Fruit fly (Drosophila melanogaster) whole organism: Measurements from ENCODE around the gene CG13409.

Source experiments
- CG8478 ChIP-seq: fragments of >200 bp; optimal IDR thresholded peaks from 2 replicates; lab custom pipeline; 2018; ENCODE audit warnings: inconsistent platforms
- EcR ChIP-seq, 2 experiments: fragments of >200 bp; optimal IDR thresholded peaks; 2 replicates each; lab custom pipeline; 2017; ENCODE audit warnings: missing biosample characterization in 2 of 2, missing genetic modification characterization in 2 of 2, missing genetic modification reagents in 2 of 2
- pan ChIP-seq: fragments of >200 bp; optimal IDR thresholded peaks from 2 replicates; lab custom pipeline; 2017
- usp ChIP-seq: fragments of >200 bp; optimal IDR thresholded peaks from 2 replicates; lab custom pipeline; 2017; ENCODE audit warnings: missing biosample characterization, missing genetic modification characterization, mixed read lengths

- TF ChIP-seq usp (no peak), pan (lab: Kevin White, UChicago) (no peak), CG8478 (lab: Kevin White, UChicago) (no peak), EcR (GFP tag; optimal IDR thresholded peaks at IDR 0.05; lab: Kevin White, UChicago) (no peak)
Observed at dm6 chr3R:22040400-22040799, 8.7 kb upstream of the CG13409 start.
